Fruit fly (Drosophila melanogaster) whole organism, embryonic: Measurements from ENCODE around the gene lute.

ENCODE experiments used
- Aef1 ChIP-seq: fragments of 200-800 bp; sonication (Bioruptor generic); IDR thresholded peaks from 3 replicates; pipeline ENCODE4 v1.3.6; 2022; ENCODE audit warnings: missing biosample characterization, missing genetic modification characterization
- Asciz ChIP-seq: fragments of 200-800 bp; sonication (Bioruptor generic); optimal IDR thresholded peaks from 2 replicates; lab custom pipeline; 2017; ENCODE audit warnings: missing biosample characterization, mild to moderate bottlenecking, missing genetic modification characterization, missing genetic modification reagents
- B-H2 ChIP-seq: fragments of 200-800 bp; sonication (Bioruptor generic); optimal IDR thresholded peaks from 2 replicates; lab custom pipeline; 2018; ENCODE audit warnings: missing biosample characterization, mild to moderate bottlenecking, missing genetic modification characterization
- BEAF-32 ChIP-seq: fragments of 200-800 bp; sonication (Bioruptor generic); optimal IDR thresholded peaks from 3 replicates; lab custom pipeline; 2017; ENCODE audit warnings: missing biosample characterization, missing genetic modification characterization, mild to moderate bottlenecking, moderate library complexity, missing genetic modification reagents
- CG10565 ChIP-seq: fragments of 200-800 bp; sonication (Bioruptor generic); optimal IDR thresholded peaks from 3 replicates; lab custom pipeline; 2016; ENCODE audit warnings: missing biosample characterization, mild to moderate bottlenecking, missing genetic modification characterization
- CG11093 ChIP-seq: fragments of 200-800 bp; sonication (Bioruptor generic); IDR thresholded peaks from 3 replicates; pipeline ENCODE4 v1.3.6; 2022; ENCODE audit warnings: missing biosample characterization, missing genetic modification characterization
- CG11247 ChIP-seq: fragments of 200-800 bp; sonication (Bioruptor generic); IDR thresholded peaks from 2 replicates; pipeline ENCODE4 v1.3.6; 2022; ENCODE audit warnings: missing biosample characterization, missing genetic modification characterization
- CG13123 ChIP-seq: fragments of 200-800 bp; sonication (Bioruptor generic); optimal IDR thresholded peaks from 2 replicates; lab custom pipeline; 2016; ENCODE audit warnings: missing biosample characterization, missing genetic modification characterization
- CG15479 ChIP-seq: fragments of 200-800 bp; sonication (Bioruptor generic); optimal IDR thresholded peaks from 3 replicates; lab custom pipeline; 2019; ENCODE audit warnings: missing biosample characterization, mild to moderate bottlenecking, missing genetic modification characterization, moderate library complexity
- CG15514 ChIP-seq: fragments of 200-800 bp; sonication (Bioruptor generic); optimal IDR thresholded peaks from 3 replicates; lab custom pipeline; 2017; ENCODE audit warnings: missing biosample characterization, missing genetic modification characterization, mild to moderate bottlenecking, moderate library complexity, missing genetic modification reagents
- CG2120 ChIP-seq: fragments of 200-800 bp; sonication (Bioruptor generic); optimal IDR thresholded peaks from 3 replicates; lab custom pipeline; 2016; ENCODE audit warnings: missing biosample characterization, missing genetic modification characterization
- CG2678 ChIP-seq: fragments of 200-800 bp; sonication (Bioruptor generic); optimal IDR thresholded peaks from 3 replicates; lab custom pipeline; 2019; ENCODE audit warnings: missing biosample characterization, mild to moderate bottlenecking, missing genetic modification characterization, moderate library complexity
- CG33213 ChIP-seq: fragments of 200-800 bp; sonication (Bioruptor generic); optimal IDR thresholded peaks from 3 replicates; lab custom pipeline; 2016; ENCODE audit warnings: missing biosample characterization, missing genetic modification characterization
- CG4617 ChIP-seq: fragments of 200-800 bp; sonication (Bioruptor generic); optimal IDR thresholded peaks from 3 replicates; lab custom pipeline; 2016; ENCODE audit warnings: missing biosample characterization, missing genetic modification characterization, borderline replicate concordance
- CG5953 ChIP-seq: fragments of 200-800 bp; sonication (Bioruptor generic); IDR thresholded peaks from 2 replicates; pipeline ENCODE4 v1.3.6; 2022; ENCODE audit warnings: missing biosample characterization, missing genetic modification characterization
- CG8924 ChIP-seq: fragments of 200-800 bp; optimal IDR thresholded peaks from 3 replicates; lab custom pipeline; 2019; ENCODE audit warnings: missing biosample characterization, mild to moderate bottlenecking, missing genetic modification characterization, moderate library complexity
- CG9609 ChIP-seq: fragments of 200-800 bp; sonication (Bioruptor generic); optimal IDR thresholded peaks from 3 replicates; lab custom pipeline; 2016; ENCODE audit warnings: missing biosample characterization, missing genetic modification characterization
- E2f2 ChIP-seq: fragments of 200-800 bp; sonication (Bioruptor generic); IDR thresholded peaks from 2 replicates; pipeline ENCODE4 v1.3.6; 2022; ENCODE audit warnings: missing biosample characterization, missing genetic modification characterization
- Fer2 ChIP-seq: fragments of 200-800 bp; sonication (Bioruptor generic); optimal IDR thresholded peaks from 2 replicates; lab custom pipeline; 2018; ENCODE audit warnings: missing biosample characterization, mild to moderate bottlenecking, missing genetic modification characterization, moderate library complexity
- Gsc ChIP-seq: fragments of 200-800 bp; sonication (Bioruptor generic); IDR thresholded peaks from 2 replicates; pipeline ENCODE4 v1.3.6; 2022; ENCODE audit warnings: missing biosample characterization, missing genetic modification characterization
- Hr51 ChIP-seq, 2 experiments: fragments of 200-800 bp; sonication (Bioruptor generic); optimal IDR thresholded peaks; 2 replicates in 1 of 2; 3 replicates in 1 of 2; lab custom pipeline; 2016 to 2018; ENCODE audit warnings: missing biosample characterization in 2 of 2, missing genetic modification characterization in 2 of 2, mild to moderate bottlenecking in 1 of 2, moderate library complexity in 1 of 2
- Hr78 ChIP-seq, 2 experiments: fragments of 200-800 bp in 1 of 2; fragments of >200 bp in 1 of 2; sonication (Bioruptor generic) in 1 of 2; optimal IDR thresholded peaks; 2 replicates each; lab custom pipeline; 2017 to 2019; ENCODE audit warnings: missing biosample characterization in 2 of 2, missing genetic modification characterization in 2 of 2, mild to moderate bottlenecking in 1 of 2, moderate library complexity in 1 of 2
- Meics ChIP-seq: fragments of 200-800 bp; sonication (Bioruptor generic); optimal IDR thresholded peaks from 2 replicates; lab custom pipeline; 2017; ENCODE audit warnings: missing biosample characterization, mild to moderate bottlenecking, missing genetic modification characterization
- NC2α ChIP-seq: fragments of 200-800 bp; sonication (Bioruptor generic); optimal IDR thresholded peaks from 2 replicates; lab custom pipeline; 2016; ENCODE audit warnings: missing biosample characterization, missing genetic modification characterization
- Nf-YA ChIP-seq: fragments of 200-800 bp; sonication (Bioruptor generic); IDR thresholded peaks from 2 replicates; pipeline ENCODE4 v1.3.6; 2022; ENCODE audit warnings: missing biosample characterization, missing genetic modification characterization
- Nf-YB ChIP-seq: fragments of 200-800 bp; sonication (Bioruptor generic); optimal IDR thresholded peaks from 3 replicates; lab custom pipeline; 2019; ENCODE audit warnings: missing biosample characterization, mild to moderate bottlenecking, missing genetic modification characterization, moderate library complexity
- Sox100B ChIP-seq: fragments of 200-800 bp; sonication (Bioruptor generic); optimal IDR thresholded peaks from 3 replicates; lab custom pipeline; 2018; ENCODE audit warnings: missing biosample characterization, mild to moderate bottlenecking, missing genetic modification characterization
- al ChIP-seq: fragments of 200-800 bp; sonication (Bioruptor generic); IDR thresholded peaks from 2 replicates; pipeline ENCODE4 v1.3.6; 2022; ENCODE audit warnings: missing biosample characterization, missing genetic modification characterization
- chinmo ChIP-seq: fragments of 200-800 bp; sonication (Bioruptor generic); IDR thresholded peaks from 4 replicates; pipeline ENCODE4 v1.3.6; 2022; ENCODE audit warnings: missing biosample characterization, missing genetic modification characterization; ENCODE audit not compliant: partially characterized antibody
- chm ChIP-seq: fragments of 200-800 bp; sonication (Bioruptor generic); IDR thresholded peaks from 2 replicates; pipeline ENCODE4 v1.3.6; 2022; ENCODE audit warnings: missing biosample characterization, missing genetic modification characterization
- ci ChIP-seq: fragments of 200-800 bp; sonication (Bioruptor generic); IDR thresholded peaks from 3 replicates; pipeline ENCODE4 v1.3.6; 2022; ENCODE audit warnings: missing biosample characterization, missing genetic modification characterization
- eve ChIP-seq, 2 experiments: fragments of >200 bp; optimal IDR thresholded peaks; 2 replicates each; lab custom pipeline; 2017; ENCODE audit warnings: missing biosample characterization in 2 of 2, missing genetic modification characterization in 2 of 2
- ewg ChIP-seq: fragments of 200-800 bp; sonication (Bioruptor generic); optimal IDR thresholded peaks from 3 replicates; lab custom pipeline; 2017; ENCODE audit warnings: mild to moderate bottlenecking, missing biosample characterization, missing genetic modification reagents, missing genetic modification characterization
- fd96Cb ChIP-seq: fragments of 200-800 bp; sonication (Bioruptor generic); optimal IDR thresholded peaks from 2 replicates; lab custom pipeline; 2018; ENCODE audit warnings: missing biosample characterization, mild to moderate bottlenecking, missing genetic modification characterization, moderate library complexity
- gfzf ChIP-seq: fragments of 200-800 bp; sonication (Bioruptor generic); optimal IDR thresholded peaks from 2 replicates; lab custom pipeline; 2016; ENCODE audit warnings: missing biosample characterization, mild to moderate bottlenecking, missing genetic modification characterization, moderate library complexity
- gt ChIP-seq: fragments of 200-800 bp; sonication (Bioruptor generic); IDR thresholded peaks from 2 replicates; pipeline ENCODE4 v1.3.6; 2022; ENCODE audit warnings: missing biosample characterization, missing genetic modification characterization
- lmd ChIP-seq: fragments of 200-800 bp; sonication (Bioruptor generic); IDR thresholded peaks from 2 replicates; pipeline ENCODE4 v1.3.6; 2022; ENCODE audit warnings: missing biosample characterization, missing genetic modification characterization
- maf-S ChIP-seq: fragments of 200-800 bp; sonication (Bioruptor generic); optimal IDR thresholded peaks from 2 replicates; lab custom pipeline; 2016; ENCODE audit warnings: missing biosample characterization, missing genetic modification characterization
- mld ChIP-seq: fragments of 200-800 bp; sonication (Bioruptor generic); IDR thresholded peaks from 3 replicates; pipeline ENCODE4 v1.3.6; 2022; ENCODE audit warnings: missing biosample characterization, missing genetic modification characterization; ENCODE audit not compliant: partially characterized antibody
- nmo ChIP-seq: fragments of 200-800 bp; sonication (Bioruptor generic); optimal IDR thresholded peaks from 2 replicates; lab custom pipeline; 2018; ENCODE audit warnings: missing biosample characterization, mild to moderate bottlenecking, missing genetic modification characterization, moderate library complexity
- p53 ChIP-seq: fragments of 200-800 bp; sonication (Bioruptor generic); optimal IDR thresholded peaks from 2 replicates; lab custom pipeline; 2016; ENCODE audit warnings: missing biosample characterization, missing genetic modification characterization
- pzg ChIP-seq: fragments of 200-800 bp; sonication (Bioruptor generic); optimal IDR thresholded peaks from 3 replicates; lab custom pipeline; 2018; ENCODE audit warnings: missing biosample characterization, mild to moderate bottlenecking, missing genetic modification characterization, moderate library complexity
- rib ChIP-seq: fragments of 200-800 bp; sonication (Bioruptor generic); IDR thresholded peaks from 2 replicates; pipeline ENCODE4 v1.3.6; 2022; ENCODE audit warnings: missing biosample characterization, missing genetic modification characterization
- sug ChIP-seq: fragments of 200-800 bp; optimal IDR thresholded peaks from 2 replicates; lab custom pipeline; 2019; ENCODE audit warnings: missing biosample characterization, mild to moderate bottlenecking, missing genetic modification characterization, moderate library complexity
- tll ChIP-seq, 2 experiments: fragments of 200-800 bp in 1 of 2; fragments of >200 bp in 1 of 2; sonication (Bioruptor generic) in 1 of 2; optimal IDR thresholded peaks; 2 replicates each; lab custom pipeline; 2017 to 2019; ENCODE audit warnings: missing biosample characterization in 2 of 2, missing genetic modification characterization in 2 of 2, mild to moderate bottlenecking in 1 of 2, moderate library complexity in 1 of 2
- toy ChIP-seq: fragments of 200-800 bp; sonication (Bioruptor generic); IDR thresholded peaks from 2 replicates; pipeline ENCODE4 v1.3.6; 2022; ENCODE audit warnings: missing biosample characterization, missing genetic modification characterization
- ttk ChIP-seq: fragments of 200-800 bp; sonication (Bioruptor generic); IDR thresholded peaks from 2 replicates; pipeline ENCODE4 v2.1.2; 2022; ENCODE audit warnings: missing biosample characterization, missing genetic modification characterization
- tup ChIP-seq: fragments of 200-800 bp; sonication (Bioruptor generic); optimal IDR thresholded peaks from 2 replicates; lab custom pipeline; 2016; ENCODE audit warnings: missing biosample characterization, mild to moderate bottlenecking, missing genetic modification characterization, moderate library complexity
- tx ChIP-seq: fragments of 200-800 bp; sonication (Bioruptor generic); optimal IDR thresholded peaks from 2 replicates; lab custom pipeline; 2016; ENCODE audit warnings: missing biosample characterization, missing genetic modification characterization
- usp ChIP-seq: fragments of >200 bp; optimal IDR thresholded peaks from 2 replicates; lab custom pipeline; 2017; ENCODE audit warnings: missing biosample characterization, missing genetic modification characterization

The lute gene

DNA sequence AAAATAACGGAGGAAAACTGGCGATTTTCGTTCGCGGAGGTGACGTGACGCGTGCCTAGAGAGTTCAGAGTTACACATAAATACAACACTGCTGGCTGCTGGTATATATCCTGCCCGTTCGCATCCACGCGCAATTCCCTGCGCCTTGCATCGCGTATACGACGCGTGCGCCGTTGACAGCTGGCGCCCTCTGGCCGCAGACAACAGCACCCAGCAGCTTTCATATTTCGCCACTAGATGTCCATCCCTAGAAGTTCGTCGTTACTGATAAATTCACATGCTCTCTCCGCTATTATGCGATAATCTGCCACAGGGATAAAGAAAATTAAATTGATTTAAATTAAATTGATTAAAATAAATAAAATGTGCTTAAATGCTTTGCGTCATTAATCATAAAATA lies 22.7 kb downstream of the lute start, which contains the start of gene Sur-8 (continued):
- TF ChIP-seq p53 (peak; percentile 9), ewg (peak; percentile 99), Meics (peak; percentile 74), NC2α (GFP tag; lab: Kevin White, UChicago) (peak; percentile 42), CG15479 (GFP tag; lab: Kevin White, UChicago) (no peak), CG33213 (peak; percentile 67), CG4617 (GFP tag; lab: Kevin White, UChicago) (peak; percentile 32), Nf-YB (GFP tag; lab: Kevin White, UChicago) (no peak), CG8924 (tag; lab: Kevin White, UChicago) (no peak), sug (tag; lab: Kevin White, UChicago) (peak; percentile 53), Nf-YA (no peak), usp (GFP tag; lab: Kevin White, UChicago) (no peak), CG11093 (peak; percentile 50; the same call in 1 of the 3 replicates), tll (GFP tag; optimal IDR thresholded peaks at IDR 0.05; lab: Kevin White, UChicago) (no peak), fd96Cb (tag; lab: Kevin White, UChicago) (peak; percentile 1), al (peak; percentile 21; the same call in 1 of the 2 replicates), chinmo (GFP tag; lab: Robert Waterston, UW) (0 out of 4 replicates have a peak, but pooled peaks have one; percentile 26), Aef1 (peak; percentile 50; the same call in 1 of the 3 replicates), CG13123 (peak; percentile 38), maf-S (GFP tag; lab: Kevin White, UChicago) (peak; percentile 39), CG2678 (peak; percentile 48), E2f2 (GFP tag; lab: Robert Waterston, UW) (peak; percentile 49; the same call in 1 of the 2 replicates), Fer2 (no peak), CG9609 (GFP tag; lab: Kevin White, UChicago) (peak; percentile 51), Gsc (GFP tag; lab: Robert Waterston, UW) (no peak), Hr51 (GFP tag; optimal IDR thresholded peaks at IDR 0.05; lab: Kevin White, UChicago) (peak in 1 of 2 experiments; percentile 17), toy (GFP tag; lab: Robert Waterston, UW) (peak; percentile 21; the same call in 1 of the 2 replicates), gfzf (no peak), CG11247 (GFP tag; lab: Robert Waterston, UW) (peak; percentile 89), Asciz (GFP tag; lab: Kevin White, UChicago) (no peak), mld (peak; percentile 11; the same call in 1 of the 3 replicates), rib (GFP tag; lab: Robert Waterston, UW) (peak; percentile 40; the same call in 1 of the 2 replicates), CG5953 (GFP tag; lab: Robert Waterston, UW) (peak; percentile 81), CG15514 (GFP tag; lab: Kevin White, UChicago) (peak; percentile 75), BEAF-32 (GFP tag; lab: Kevin White, UChicago) (peak; percentile 4), B-H2 (GFP tag; lab: Kevin White, UChicago) (peak; percentile 30), eve (GFP tag; optimal IDR thresholded peaks at IDR 0.05; lab: Kevin White, UChicago) (no peak), ttk (peak; percentile 64), ci (GFP tag; lab: Robert Waterston, UW) (peak; percentile 86), CG10565 (GFP tag; lab: Kevin White, UChicago) (no peak), nmo (peak; percentile 44), pzg (GFP tag; lab: Kevin White, UChicago) (peak; percentile 35), tx (peak; percentile 35), tup (GFP tag; lab: Kevin White, UChicago) (no peak), Sox100B (GFP tag; lab: Kevin White, UChicago) (no peak), gt (GFP tag; lab: Robert Waterston, UW) (no peak), CG2120 (peak; percentile 64), Hr78 (GFP tag; optimal IDR thresholded peaks at IDR 0.05; lab: Kevin White, UChicago) (no peak), chm (GFP tag; lab: Robert Waterston, UW) (no peak), lmd (GFP tag; lab: Robert Waterston, UW) (peak; percentile 76)
